Fruit fly (Drosophila melanogaster): Measurements from ENCODE around the gene CG13144.

DNA sequence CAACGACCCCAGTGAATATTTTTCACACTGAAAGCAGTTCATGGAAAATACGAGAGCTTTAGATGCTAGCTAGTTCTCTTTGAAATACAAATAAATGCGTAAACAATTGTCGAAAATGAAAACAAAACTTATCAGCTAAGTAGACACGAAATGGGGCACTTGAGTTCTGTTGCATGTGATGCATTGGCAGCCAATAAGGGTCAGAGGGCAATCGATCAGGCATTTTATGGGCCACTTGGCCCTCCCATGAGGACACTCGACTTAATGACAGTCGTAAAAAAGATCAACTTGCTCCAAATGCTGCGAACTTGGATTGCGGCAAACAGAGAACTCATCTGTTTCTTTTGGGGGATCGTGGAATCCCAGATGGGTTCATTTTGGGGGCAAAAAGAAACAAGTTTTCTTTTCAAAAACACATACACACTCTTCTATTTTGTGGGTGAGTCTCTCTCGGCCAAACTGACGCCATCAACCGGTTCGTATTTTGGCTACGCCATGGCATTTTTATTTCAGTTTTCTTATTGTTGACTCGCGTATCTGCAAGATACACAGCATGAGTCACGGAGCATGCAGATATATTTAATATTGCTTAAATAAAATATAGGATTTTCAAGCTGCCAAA, 12.2 kb upstream of the CG13144 start:
- TF ChIP-seq CG11617 (GFP tag; optimal IDR thresholded peaks at IDR 0.05) (no peak), tj (GFP tag; optimal IDR thresholded peaks at IDR 0.05) (no peak), bab1 (GFP tag; optimal IDR thresholded peaks at IDR 0.05) (no peak), Crg-1 (GFP tag; optimal IDR thresholded peaks at IDR 0.05) (no peak), ovo (GFP tag; optimal IDR thresholded peaks at IDR 0.05) (no peak), CG7045 (GFP tag; optimal IDR thresholded peaks at IDR 0.05) (no peak)
